Fruit fly (Drosophila melanogaster): ENCODE results near the gene Bre1.

The Bre1 gene

DNA sequence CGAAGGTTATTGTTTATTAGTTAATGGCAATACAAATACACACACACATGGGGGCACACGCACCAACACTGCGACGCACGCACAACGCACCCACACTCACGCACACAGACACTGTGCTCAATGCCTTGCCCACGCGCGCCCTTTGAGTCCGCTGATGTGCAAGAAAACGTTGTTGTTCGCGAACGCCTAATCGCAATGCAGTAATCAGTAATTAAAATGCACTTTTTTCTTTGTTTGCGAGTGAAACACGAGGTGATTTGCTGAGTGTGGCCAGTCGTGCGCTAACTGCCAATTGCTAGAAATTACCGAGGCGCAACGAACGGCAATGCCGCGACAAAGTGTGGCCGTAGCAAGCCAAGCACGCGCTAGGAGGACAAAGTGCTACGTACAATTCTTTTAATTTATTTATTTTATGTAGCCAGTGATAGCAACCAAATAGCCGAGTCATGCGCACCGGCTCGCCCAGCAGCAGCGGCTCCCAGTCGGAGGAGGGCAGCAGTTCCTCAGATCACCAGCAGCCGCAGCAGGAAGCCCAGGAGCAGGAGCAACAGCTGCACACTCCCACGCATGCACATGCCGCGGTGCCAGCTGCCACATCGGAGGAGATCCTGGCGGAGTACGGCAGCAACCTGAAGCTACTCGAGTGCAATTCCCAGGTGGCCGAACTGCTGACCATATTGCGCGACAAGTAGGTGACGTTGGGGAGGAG, 16.8 kb upstream of the Bre1 start, which contains the start of the genes S6k and kri (continued):
- TF ChIP-seq CG32767 (GFP tag; IDR thresholded peaks at IDR 0.05) = no peak
- TF ChIP-seq CG2199 (GFP tag; IDR thresholded peaks at IDR 0.05) = no peak
- peak; percentile 66 for TF ChIP-seq Sin3A (optimal IDR thresholded peaks at IDR 0.05)
- no peak for TF ChIP-seq CG3163 (GFP tag; optimal IDR thresholded peaks at IDR 0.05)
- TF ChIP-seq fd3F (GFP tag; optimal IDR thresholded peaks at IDR 0.05) = no peak
- TF ChIP-seq CG1792 (GFP tag; optimal IDR thresholded peaks at IDR 0.05) = no peak
- TF ChIP-seq CG2129 (GFP tag; IDR thresholded peaks at IDR 0.05; ENCODE audit: partially characterized antibody) = no peak
- TF ChIP-seq Six4 (GFP tag; optimal IDR thresholded peaks at IDR 0.05) = no peak
- TF ChIP-seq Antp (GFP tag; optimal IDR thresholded peaks at IDR 0.05) = no peak
- TF ChIP-seq pb (GFP tag; optimal IDR thresholded peaks at IDR 0.05) = no peak
- no peak for TF ChIP-seq Abd-B (GFP tag; optimal IDR thresholded peaks at IDR 0.05)
- TF ChIP-seq CG6854 (GFP tag; optimal IDR thresholded peaks at IDR 0.05) = peak; percentile 8
- TF ChIP-seq run (tag; optimal IDR thresholded peaks at IDR 0.05) = no peak
- no peak for TF ChIP-seq psq (GFP tag; optimal IDR thresholded peaks at IDR 0.05)
- peak; percentile 35 for TF ChIP-seq Hey (tag; optimal IDR thresholded peaks at IDR 0.05)
- no peak for TF ChIP-seq CG10979 (tag; optimal IDR thresholded peaks at IDR 0.05)
- no peak for TF ChIP-seq CG16779 (GFP tag; IDR thresholded peaks at IDR 0.05)
- TF ChIP-seq CG15269 (tag; optimal IDR thresholded peaks at IDR 0.05) = peak; percentile 17
- peak; percentile 44 for TF ChIP-seq CG3995 (GFP tag; optimal IDR thresholded peaks at IDR 0.05)
- no peak for TF ChIP-seq org-1 (GFP tag; optimal IDR thresholded peaks at IDR 0.05)
- TF ChIP-seq Myb (GFP tag; optimal IDR thresholded peaks at IDR 0.05) = peak; percentile 16
- TF ChIP-seq unc-4 (GFP tag; IDR thresholded peaks at IDR 0.05; ENCODE audit: partially characterized antibody) = peak; percentile 48
- TF ChIP-seq emc (GFP tag; optimal IDR thresholded peaks at IDR 0.05) = no peak
- no peak for TF ChIP-seq Fer2 (tag; optimal IDR thresholded peaks at IDR 0.05)
- TF ChIP-seq ftz-f1 (GFP tag; optimal IDR thresholded peaks at IDR 0.05) = peak; percentile 87
- TF ChIP-seq chn (GFP tag; optimal IDR thresholded peaks at IDR 0.05) = peak; percentile 26
- TF ChIP-seq usp (GFP tag; optimal IDR thresholded peaks at IDR 0.05) = no peak
- peak; percentile 19 for TF ChIP-seq bcd (GFP tag; optimal IDR thresholded peaks at IDR 0.05)
- TF ChIP-seq ssp (GFP tag; IDR thresholded peaks at IDR 0.05) = no peak
- no peak for TF ChIP-seq Awh (GFP tag; IDR thresholded peaks at IDR 0.05)
- TF ChIP-seq CG2875 (GFP tag; optimal IDR thresholded peaks at IDR 0.05) = no peak
- TF ChIP-seq CG6689 (GFP tag; IDR thresholded peaks at IDR 0.05) = no peak
- peak; percentile 36 for TF ChIP-seq Sry-δ (GFP tag; optimal IDR thresholded peaks at IDR 0.05)
- TF ChIP-seq tap (tag; optimal IDR thresholded peaks at IDR 0.05) = no peak
- TF ChIP-seq stwl (tag; optimal IDR thresholded peaks at IDR 0.05) = peak; percentile 64
- peak; percentile 45 for TF ChIP-seq Dad (GFP tag; optimal IDR thresholded peaks at IDR 0.05)
- no peak for TF ChIP-seq Elba2 (GFP tag; optimal IDR thresholded peaks at IDR 0.05)
- no peak for TF ChIP-seq al (GFP tag; IDR thresholded peaks at IDR 0.05)
- peak; percentile 2 for TF ChIP-seq CG15601 (tag; optimal IDR thresholded peaks at IDR 0.05)
- no peak for TF ChIP-seq Hand (GFP tag; optimal IDR thresholded peaks at IDR 0.05)
- TF ChIP-seq CG13624 (GFP tag; optimal IDR thresholded peaks at IDR 0.05) = peak; percentile 32
- TF ChIP-seq GATAe (GFP tag; conservative IDR thresholded peaks at IDR 0.05) = no peak
- TF ChIP-seq lab (GFP tag; optimal IDR thresholded peaks at IDR 0.05) = peak; percentile 48
- no peak for TF ChIP-seq repo (GFP tag; optimal IDR thresholded peaks at IDR 0.05)
- TF ChIP-seq CG12769 (tag; optimal IDR thresholded peaks at IDR 0.05) = peak; percentile 68
- TF ChIP-seq Rx (GFP tag; IDR thresholded peaks at IDR 0.05) = no peak
- TF ChIP-seq CG4854 (GFP tag; optimal IDR thresholded peaks at IDR 0.05) = no peak
- no peak for TF ChIP-seq pnt (GFP tag; optimal IDR thresholded peaks at IDR 0.05)
- TF ChIP-seq odd (GFP tag; optimal IDR thresholded peaks at IDR 0.05) = peak; percentile 26
- peak; percentile 67 for TF ChIP-seq zen (tag; optimal IDR thresholded peaks at IDR 0.05)
- TF ChIP-seq fd64A (GFP tag; optimal IDR thresholded peaks at IDR 0.05) = no peak

Data from whole organism, embryonic.